Worm (Caenorhabditis elegans): ENCODE measurements around the gene hog-1.
A peak's percentile ranks its signal among the peaks of the same experiment; 100 is the strongest.

hog-1 gene

ce11 chrX:5828085-5828484 lies 26.0 kb downstream of the hog-1 start:
- TF ChIP-seq unc-86 (tag; optimal IDR thresholded peaks at IDR 0.05) (no peak), ama-1 (optimal IDR thresholded peaks at IDR 0.05) (peak; percentile 15), unc-55 (GFP tag; optimal IDR thresholded peaks at IDR 0.05) (peak; percentile 17)

ce11 chrX:5826976-5827375 lies 27.1 kb downstream of the hog-1 start:
- TF ChIP-seq elt-2 (tag; optimal IDR thresholded peaks at IDR 0.05) (peak; percentile 2), sox-4 (tag; optimal IDR thresholded peaks at IDR 0.05) (no peak)

ce11 chrX:5821842-5822241 lies 32.2 kb downstream of the hog-1 start, which contains the start of gene hbl-1:
hbl-1 (plus strand) TSS chrX:5822142.
- TF ChIP-seq pqm-1 (tag; optimal IDR thresholded peaks at IDR 0.05) (no peak), K09A11.1 (tag; optimal IDR thresholded peaks at IDR 0.05; ENCODE audit: insufficient read depth) (no peak), ceh-14 (tag; optimal IDR thresholded peaks at IDR 0.05) (no peak), unc-55 (GFP tag; optimal IDR thresholded peaks at IDR 0.05) (no peak), che-1 (tag; optimal IDR thresholded peaks at IDR 0.05) (no peak), fkh-10 (GFP tag; optimal IDR thresholded peaks at IDR 0.05) (no peak), fax-1 (tag; optimal IDR thresholded peaks at IDR 0.05) (no peak), ama-1 (optimal IDR thresholded peaks at IDR 0.05) (no peak), elt-2 (tag; optimal IDR thresholded peaks at IDR 0.05) (no peak)

- no peak for TF ChIP-seq sox-2 (GFP tag; IDR thresholded peaks at IDR 0.05)
- TF ChIP-seq ztf-16 (tag; optimal IDR thresholded peaks at IDR 0.05), result no peak
- TF ChIP-seq sdc-2 (tag; optimal IDR thresholded peaks at IDR 0.05), result peak; percentile 11
- TF ChIP-seq odd-2 (tag; optimal IDR thresholded peaks at IDR 0.05), result no peak
- peak; percentile 32 for TF ChIP-seq K02D7.2 (tag; optimal IDR thresholded peaks at IDR 0.05)
- peak; percentile 22 for TF ChIP-seq ceh-31 (tag; optimal IDR thresholded peaks at IDR 0.05)
- peak; percentile 43 for TF ChIP-seq ceh-6 (GFP tag; optimal IDR thresholded peaks at IDR 0.05)
- TF ChIP-seq tbx-7 (tag; optimal IDR thresholded peaks at IDR 0.05), result no peak
- TF ChIP-seq ceh-22 (tag; optimal IDR thresholded peaks at IDR 0.05), result no peak
- no peak for TF ChIP-seq ceh-48 (tag; optimal IDR thresholded peaks at IDR 0.05)
- no peak for TF ChIP-seq ceh-14 (tag; optimal IDR thresholded peaks at IDR 0.05)
- no peak for TF ChIP-seq zip-5 (tag; optimal IDR thresholded peaks at IDR 0.05)
Measured at ce11 chrX:5820880-5821279, 33.2 kb downstream of the hog-1 start.

ce11 chrX:5819702-5820470 lies 34.2 kb downstream of the hog-1 start:
- TF ChIP-seq mec-3 (tag; optimal IDR thresholded peaks at IDR 0.05; ENCODE audit: borderline replicate concordance) (no peak), dmd-4 (tag; optimal IDR thresholded peaks at IDR 0.05; ENCODE audit: borderline replicate concordance) (peak; percentile 46), npax-4 (tag; optimal IDR thresholded peaks at IDR 0.05) (no peak), ceh-18 (tag; optimal IDR thresholded peaks at IDR 0.05) (peak; percentile 57), unc-42 (tag; optimal IDR thresholded peaks at IDR 0.05) (peak; percentile 39)

ce11 chrX:5818176-5818575 lies 35.9 kb downstream of the hog-1 start:
- TF ChIP-seq nfya-1 (tag; optimal IDR thresholded peaks at IDR 0.05) (peak; percentile 60), rnt-1 (tag; optimal IDR thresholded peaks at IDR 0.05) (peak; percentile 80), ceh-6 (GFP tag; optimal IDR thresholded peaks at IDR 0.05) (peak; percentile 22), sdc-2 (tag; optimal IDR thresholded peaks at IDR 0.05) (peak; percentile 64), F13H6.1 (tag; optimal IDR thresholded peaks at IDR 0.05) (no peak), ttx-3 (tag; optimal IDR thresholded peaks at IDR 0.05) (no peak), ceh-31 (tag; optimal IDR thresholded peaks at IDR 0.05) (peak; percentile 51), T23F11.4 (GFP tag; optimal IDR thresholded peaks at IDR 0.05) (no peak), lin-11 (tag; optimal IDR thresholded peaks at IDR 0.05) (no peak), che-1 (tag; optimal IDR thresholded peaks at IDR 0.05) (no peak), nhr-232 (tag; optimal IDR thresholded peaks at IDR 0.05) (peak; percentile 31), ama-1 (optimal IDR thresholded peaks at IDR 0.05) (no peak), fax-1 (tag; optimal IDR thresholded peaks at IDR 0.05) (no peak), mec-3 (tag; optimal IDR thresholded peaks at IDR 0.05; ENCODE audit: borderline replicate concordance) (no peak), unc-42 (tag; optimal IDR thresholded peaks at IDR 0.05) (no peak), ceh-2 (tag; optimal IDR thresholded peaks at IDR 0.05) (peak; percentile 42), tbx-2 (tag; optimal IDR thresholded peaks at IDR 0.05) (peak; percentile 61), ref-2 (tag; optimal IDR thresholded peaks at IDR 0.05) (peak; percentile 61), pax-1 (tag; optimal IDR thresholded peaks at IDR 0.05) (no peak), ceh-19 (GFP tag; optimal IDR thresholded peaks at IDR 0.05) (peak; percentile 59), ceh-34 (tag; optimal IDR thresholded peaks at IDR 0.05) (peak; percentile 86), elt-4 (tag; optimal IDR thresholded peaks at IDR 0.05) (no peak), ceh-22 (tag; optimal IDR thresholded peaks at IDR 0.05) (no peak), pha-2 (tag; optimal IDR thresholded peaks at IDR 0.05) (no peak)
